Worm (Caenorhabditis elegans) whole organism, L2 larva: Measurements from ENCODE around the gene F35A5.2.

Experiments
- R02D3.7 ChIP-seq: fragments of 150-350 bp; optimal IDR thresholded peaks from 2 replicates; lab custom pipeline; 2014; ENCODE audit warnings: missing biosample characterization, missing genetic modification characterization
- ama-1 ChIP-seq: fragments of 150-350 bp; optimal IDR thresholded peaks from 2 replicates; lab custom pipeline; 2018; ENCODE audit warnings: inconsistent platforms
- egl-27 ChIP-seq: sonication (generic microtip); optimal IDR thresholded peaks from 3 replicates; lab custom pipeline; 2017; ENCODE audit warnings: missing biosample characterization, missing genetic modification reagents, missing genetic modification characterization
- elt-3 ChIP-seq: sonication (generic microtip); optimal IDR thresholded peaks from 2 replicates; lab custom pipeline; 2017; ENCODE audit warnings: missing biosample characterization, missing genetic modification characterization
- lin-11 ChIP-seq: fragments of 150-350 bp; sonication (generic microtip); optimal IDR thresholded peaks from 2 replicates; lab custom pipeline; 2014; ENCODE audit warnings: missing biosample characterization, missing genetic modification characterization, inconsistent platforms, mixed read lengths
- lsy-2 ChIP-seq, 2 experiments: fragments of 150-350 bp in 1 of 2; sonication (generic microtip) in 1 of 2; optimal IDR thresholded peaks; 2 replicates each; lab custom pipeline; 2014 to 2017; ENCODE audit warnings: missing biosample characterization in 2 of 2, missing genetic modification characterization in 2 of 2
- mdl-1 ChIP-seq, 2 experiments: fragments of 150-350 bp in 1 of 2; sonication (generic microtip) in 1 of 2; optimal IDR thresholded peaks; 2 replicates each; lab custom pipeline; 2017; ENCODE audit warnings: missing biosample characterization in 2 of 2, missing genetic modification characterization in 2 of 2
- nhr-12 ChIP-seq: fragments of 150-350 bp; optimal IDR thresholded peaks from 2 replicates; lab custom pipeline; 2014; ENCODE audit warnings: missing biosample characterization, missing genetic modification characterization
- nhr-237 ChIP-seq: fragments of 150-350 bp; optimal IDR thresholded peaks from 2 replicates; lab custom pipeline; 2014; ENCODE audit warnings: missing biosample characterization, missing genetic modification characterization
- unc-39 ChIP-seq: fragments of 150-350 bp; optimal IDR thresholded peaks from 2 replicates; lab custom pipeline; 2014; ENCODE audit warnings: missing biosample characterization, missing genetic modification characterization

- TF ChIP-seq lin-11 (tag; lab: Kevin White, UChicago) (no peak), R02D3.7 (tag; lab: Kevin White, UChicago) (no peak), mdl-1 (tag; optimal IDR thresholded peaks at IDR 0.05; lab: Kevin White, UChicago) (no peak), nhr-237 (no peak), unc-39 (tag; lab: Kevin White, UChicago) (no peak), ama-1 (lab: Kevin White, UChicago) (no peak), elt-3 (tag; lab: Kevin White, UChicago) (no peak), lsy-2 (tag; optimal IDR thresholded peaks at IDR 0.05; lab: Kevin White, UChicago) (peak in 1 of 2 experiments; percentile 32), nhr-12 (tag; lab: Kevin White, UChicago) (no peak), egl-27 (tag; lab: Kevin White, UChicago) (no peak)
Measured at ce11 chrX:3829605-3830004, 24.7 kb downstream of the F35A5.2 start.
